Fruit fly (Drosophila melanogaster) whole organism, embryonic: ENCODE measurements around the gene Dcps.
A peak's percentile ranks its signal among the peaks of the same experiment; 100 is the strongest.

Experiments
- CG11398 ChIP-seq: fragments of 200-800 bp; sonication (Bioruptor generic); optimal IDR thresholded peaks from 2 replicates; lab custom pipeline; 2016; ENCODE audit warnings: missing biosample characterization, missing genetic modification characterization
- CG12071 ChIP-seq: fragments of 200-800 bp; sonication (Bioruptor generic); optimal IDR thresholded peaks from 3 replicates; lab custom pipeline; 2018; ENCODE audit warnings: missing biosample characterization, mild to moderate bottlenecking, missing genetic modification characterization
- CG13123 ChIP-seq: fragments of 200-800 bp; sonication (Bioruptor generic); optimal IDR thresholded peaks from 2 replicates; lab custom pipeline; 2016; ENCODE audit warnings: missing biosample characterization, missing genetic modification characterization
- CG13775 ChIP-seq: fragments of 200-800 bp; sonication (Bioruptor generic); optimal IDR thresholded peaks from 3 replicates; lab custom pipeline; 2017; ENCODE audit warnings: missing biosample characterization, mild to moderate bottlenecking, missing genetic modification characterization
- CG14050 ChIP-seq: fragments of 200-800 bp; sonication (Bioruptor generic); IDR thresholded peaks from 3 replicates; pipeline ENCODE4 v1.3.6; 2022; ENCODE audit warnings: missing biosample characterization, missing genetic modification characterization
- CG15696 ChIP-seq: fragments of 200-800 bp; sonication (Bioruptor generic); optimal IDR thresholded peaks from 2 replicates; lab custom pipeline; 2019; ENCODE audit warnings: missing biosample characterization, mild to moderate bottlenecking, missing genetic modification characterization, moderate library complexity
- CG18011 ChIP-seq: fragments of 200-800 bp; sonication (Bioruptor generic); optimal IDR thresholded peaks from 2 replicates; lab custom pipeline; 2017; ENCODE audit warnings: missing biosample characterization, missing genetic modification characterization, mild to moderate bottlenecking, moderate library complexity, missing genotype
- CG2875 ChIP-seq: fragments of 200-800 bp; sonication (Bioruptor generic); optimal IDR thresholded peaks from 2 replicates; lab custom pipeline; 2017; ENCODE audit warnings: missing biosample characterization, mild to moderate bottlenecking, missing genetic modification characterization, missing genetic modification reagents
- CG31441 ChIP-seq: fragments of 200-800 bp; sonication (Bioruptor generic); IDR thresholded peaks from 2 replicates; pipeline ENCODE4 v1.3.6; 2022; ENCODE audit warnings: missing biosample characterization, missing genetic modification characterization
- CG33213 ChIP-seq: fragments of 200-800 bp; sonication (Bioruptor generic); optimal IDR thresholded peaks from 3 replicates; lab custom pipeline; 2016; ENCODE audit warnings: missing biosample characterization, missing genetic modification characterization
- CG42726 ChIP-seq: fragments of 200-800 bp; sonication (Bioruptor generic); IDR thresholded peaks from 2 replicates; pipeline ENCODE4 v1.3.6; 2022; ENCODE audit warnings: missing biosample characterization, missing genetic modification characterization; ENCODE audit not compliant: partially characterized antibody
- CG6791 ChIP-seq: fragments of 200-800 bp; sonication (Bioruptor generic); IDR thresholded peaks from 3 replicates; pipeline ENCODE4 v1.3.6; 2022; ENCODE audit warnings: missing biosample characterization, missing genetic modification characterization; ENCODE audit not compliant: partially characterized antibody
- CG6854 ChIP-seq: fragments of 200-800 bp; sonication (Bioruptor generic); optimal IDR thresholded peaks from 3 replicates; lab custom pipeline; 2017; ENCODE audit warnings: missing biosample characterization, mild to moderate bottlenecking, missing genetic modification characterization
- CG7372 ChIP-seq: fragments of 200-800 bp; sonication (Bioruptor generic); IDR thresholded peaks from 2 replicates; pipeline ENCODE4 v1.3.6; 2022; ENCODE audit warnings: missing biosample characterization, missing genetic modification characterization
- CG7786 ChIP-seq: fragments of 200-800 bp; sonication (Bioruptor generic); optimal IDR thresholded peaks from 2 replicates; lab custom pipeline; 2016; ENCODE audit warnings: missing biosample characterization, missing genetic modification characterization
- CG8359 ChIP-seq: fragments of 200-800 bp; sonication (Bioruptor generic); optimal IDR thresholded peaks from 2 replicates; lab custom pipeline; 2017; ENCODE audit warnings: missing biosample characterization, mild to moderate bottlenecking, missing genetic modification characterization, borderline replicate concordance
- CG9876 ChIP-seq: fragments of 200-800 bp; sonication (Bioruptor generic); optimal IDR thresholded peaks from 2 replicates; lab custom pipeline; 2016; ENCODE audit warnings: missing biosample characterization, missing genetic modification characterization
- Dip3 ChIP-seq: fragments of 200-800 bp; sonication (Bioruptor generic); optimal IDR thresholded peaks from 3 replicates; lab custom pipeline; 2016; ENCODE audit warnings: missing biosample characterization, missing genetic modification characterization
- Doc3 ChIP-seq: fragments of 200-800 bp; sonication (Bioruptor generic); IDR thresholded peaks from 3 replicates; pipeline ENCODE4 v1.3.6; 2022; ENCODE audit warnings: missing biosample characterization, missing genetic modification characterization; ENCODE audit not compliant: partially characterized antibody
- E2f1 ChIP-seq: fragments of 200-800 bp; sonication (Bioruptor generic); IDR thresholded peaks from 2 replicates; pipeline ENCODE4 v1.3.6; 2022; ENCODE audit warnings: missing biosample characterization, missing genetic modification characterization
- ERR ChIP-seq: fragments of 200-800 bp; sonication (Bioruptor generic); optimal IDR thresholded peaks from 2 replicates; lab custom pipeline; 2016; ENCODE audit warnings: missing biosample characterization, missing genetic modification characterization
- HLH54F ChIP-seq: fragments of 200-800 bp; sonication (Bioruptor generic); optimal IDR thresholded peaks from 3 replicates; lab custom pipeline; 2016; ENCODE audit warnings: missing biosample characterization, missing genetic modification characterization
- Hmx ChIP-seq: fragments of 200-800 bp; sonication (Bioruptor generic); optimal IDR thresholded peaks from 2 replicates; lab custom pipeline; 2016; ENCODE audit warnings: missing biosample characterization, missing genetic modification characterization
- Hsf ChIP-seq: fragments of 200-800 bp; sonication (Bioruptor generic); optimal IDR thresholded peaks from 3 replicates; lab custom pipeline; 2016; ENCODE audit warnings: missing biosample characterization, missing genetic modification characterization
- Max ChIP-seq: fragments of 200-800 bp; sonication (Bioruptor generic); optimal IDR thresholded peaks from 2 replicates; lab custom pipeline; 2016; ENCODE audit warnings: missing biosample characterization, mild to moderate bottlenecking, missing genetic modification characterization
- chif ChIP-seq, 2 experiments: fragments of 200-800 bp; sonication (Bioruptor generic); optimal IDR thresholded peaks; 3 replicates each; lab custom pipeline; 2016; ENCODE audit warnings: missing biosample characterization in 2 of 2, missing genetic modification characterization in 2 of 2
- dpn ChIP-seq, 2 experiments: fragments of 200-800 bp; sonication (Bioruptor generic); optimal IDR thresholded peaks; 3 replicates each; lab custom pipeline; 2016; ENCODE audit warnings: missing biosample characterization in 2 of 2, missing genetic modification characterization in 2 of 2
- gt ChIP-seq: fragments of 200-800 bp; sonication (Bioruptor generic); IDR thresholded peaks from 2 replicates; pipeline ENCODE4 v1.3.6; 2022; ENCODE audit warnings: missing biosample characterization, missing genetic modification characterization
- inv ChIP-seq: fragments of 200-800 bp; sonication (Bioruptor generic); IDR thresholded peaks from 2 replicates; pipeline ENCODE4 v1.3.6; 2022; ENCODE audit warnings: missing biosample characterization, missing genetic modification characterization; ENCODE audit not compliant: partially characterized antibody
- kay ChIP-seq: fragments of 200-800 bp; sonication (Bioruptor generic); optimal IDR thresholded peaks from 2 replicates; lab custom pipeline; 2016; ENCODE audit warnings: missing biosample characterization, missing genetic modification characterization
- mirr ChIP-seq: fragments of 200-800 bp; sonication (Bioruptor generic); optimal IDR thresholded peaks from 3 replicates; lab custom pipeline; 2018; ENCODE audit warnings: missing biosample characterization, mild to moderate bottlenecking, missing genetic modification characterization
- odd ChIP-seq: fragments of 200-800 bp; sonication (Bioruptor generic); optimal IDR thresholded peaks from 2 replicates; lab custom pipeline; 2017; ENCODE audit warnings: missing biosample characterization, mild to moderate bottlenecking, missing genetic modification characterization
- pb ChIP-seq: fragments of 200-800 bp; sonication (Bioruptor generic); optimal IDR thresholded peaks from 3 replicates; lab custom pipeline; 2016; ENCODE audit warnings: missing biosample characterization, missing genetic modification characterization
- phol ChIP-seq: fragments of 200-800 bp; sonication (Bioruptor generic); optimal IDR thresholded peaks from 3 replicates; lab custom pipeline; 2018; ENCODE audit warnings: missing biosample characterization, mild to moderate bottlenecking, missing genetic modification characterization, moderate library complexity
- scrt ChIP-seq: fragments of 200-800 bp; sonication (Bioruptor generic); optimal IDR thresholded peaks from 2 replicates; lab custom pipeline; 2018; ENCODE audit warnings: missing biosample characterization, mild to moderate bottlenecking, missing genetic modification characterization, moderate library complexity
- seq ChIP-seq: fragments of 200-800 bp; sonication (Bioruptor generic); IDR thresholded peaks from 2 replicates; pipeline ENCODE4 v1.3.6; 2022; ENCODE audit warnings: missing biosample characterization, missing genetic modification characterization
- tap ChIP-seq: fragments of 200-800 bp; optimal IDR thresholded peaks from 3 replicates; lab custom pipeline; 2019; ENCODE audit warnings: missing biosample characterization, mild to moderate bottlenecking, missing genetic modification characterization, moderate library complexity
- trem ChIP-seq: fragments of 200-800 bp; optimal IDR thresholded peaks from 3 replicates; lab custom pipeline; 2019; ENCODE audit warnings: missing biosample characterization, mild to moderate bottlenecking, missing genetic modification characterization, moderate library complexity

Gene Dcps

DNA sequence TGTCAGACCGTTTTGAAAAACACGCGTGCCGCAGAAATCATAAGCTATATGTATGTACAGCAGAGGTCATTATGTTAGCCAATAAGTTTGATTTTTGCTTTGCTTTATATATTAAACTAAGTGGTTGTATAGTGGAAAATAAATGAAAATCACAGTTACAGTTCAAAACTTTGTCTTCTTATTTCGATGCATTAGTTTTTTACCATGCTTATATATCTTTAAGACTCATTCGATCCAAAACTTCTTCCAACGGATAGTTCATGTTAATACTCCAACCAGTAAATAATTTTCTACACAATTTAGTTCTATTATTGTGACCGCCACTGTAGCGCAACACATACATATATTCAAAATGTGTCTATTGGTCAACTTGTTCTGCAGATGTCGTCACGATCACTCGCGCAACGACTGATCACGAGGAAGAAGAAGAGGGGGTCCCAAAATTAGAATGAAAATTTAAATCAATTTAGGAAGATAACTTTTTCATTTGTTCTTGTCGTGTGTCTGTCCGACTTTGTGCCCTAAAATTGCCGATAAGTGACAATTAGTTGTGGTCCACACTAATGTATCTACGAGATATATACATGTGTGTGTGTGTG is 49.0 kb downstream of the Dcps start (continued):
- peak; percentile 8 for TF ChIP-seq HLH54F (GFP tag; lab: Kevin White, UChicago)
- TF ChIP-seq scrt = no peak
- TF ChIP-seq tap = no peak
- TF ChIP-seq dpn (GFP tag; optimal IDR thresholded peaks at IDR 0.05; lab: Kevin White, UChicago) = peak; percentile 54 to 55
- no peak for TF ChIP-seq CG13123
- peak; percentile 73 for TF ChIP-seq trem (tag; lab: Kevin White, UChicago)
- peak; percentile 38; the same call in 1 of the 2 replicates for TF ChIP-seq gt (GFP tag; lab: Robert Waterston, UW)
- TF ChIP-seq seq (GFP tag; lab: Robert Waterston, UW) = no peak
- TF ChIP-seq CG7372 (GFP tag; lab: Robert Waterston, UW) = 0 out of 2 replicates have a peak, but pooled peaks have one; percentile 22
- peak; percentile 37 for TF ChIP-seq CG15696 (tag; lab: Kevin White, UChicago)
- TF ChIP-seq E2f1 = peak; percentile 29; the same call in 1 of the 2 replicates
- peak; percentile 80 for TF ChIP-seq phol
- peak; percentile 16 for TF ChIP-seq Dip3 (GFP tag; lab: Kevin White, UChicago)
- no peak for TF ChIP-seq kay
- TF ChIP-seq ERR = no peak
- peak; percentile 5 for TF ChIP-seq CG7786 (GFP tag; lab: Kevin White, UChicago)
- TF ChIP-seq CG6791 (GFP tag; lab: Robert Waterston, UW) = no peak
- peak; percentile 58 for TF ChIP-seq CG13775 (GFP tag; lab: Kevin White, UChicago)
- peak; percentile 54 for TF ChIP-seq Hsf (GFP tag; lab: Kevin White, UChicago)
- no peak for TF ChIP-seq CG42726 (GFP tag; lab: Robert Waterston, UW)
- TF ChIP-seq CG18011 = peak; percentile 23
- TF ChIP-seq chif (GFP tag; optimal IDR thresholded peaks at IDR 0.05; lab: Kevin White, UChicago) = peak; percentile 43 to 56
- no peak for TF ChIP-seq CG12071 (GFP tag; lab: Kevin White, UChicago)
- TF ChIP-seq inv = no peak
- no peak for TF ChIP-seq CG14050
- peak; percentile 43 for TF ChIP-seq CG2875
- peak; percentile 40 for TF ChIP-seq mirr (GFP tag; lab: Kevin White, UChicago)
- peak; percentile 8 for TF ChIP-seq CG11398
- peak; percentile 82 for TF ChIP-seq CG31441 (GFP tag; lab: Robert Waterston, UW)
- no peak for TF ChIP-seq CG9876 (GFP tag; lab: Kevin White, UChicago)
- no peak for TF ChIP-seq CG6854 (GFP tag; lab: Kevin White, UChicago)
- peak; percentile 42 for TF ChIP-seq Max (GFP tag; lab: Kevin White, UChicago)

DNA sequence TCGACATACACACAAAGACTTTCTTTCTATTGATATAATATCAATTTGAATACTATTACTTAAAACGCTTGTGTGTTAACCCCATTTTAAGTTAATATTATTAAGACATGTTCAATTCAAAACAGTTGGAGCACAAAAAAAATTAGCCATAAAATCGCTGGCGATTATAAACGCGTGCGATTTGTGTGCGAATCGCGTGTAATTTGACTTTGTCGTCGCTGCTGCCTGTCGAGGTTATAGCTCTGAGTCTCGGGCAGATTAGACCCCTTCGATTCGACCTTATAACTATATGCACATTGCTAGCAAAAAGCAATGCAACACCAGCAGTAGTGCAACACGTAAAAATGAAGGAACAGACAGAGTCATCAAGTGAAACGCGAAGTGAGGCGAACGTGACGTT is 49.6 kb downstream of the Dcps start:
- no peak for TF ChIP-seq Doc3 (GFP tag; lab: Robert Waterston, UW)
- no peak for TF ChIP-seq CG33213 (GFP tag; lab: Kevin White, UChicago)
- no peak for TF ChIP-seq odd (GFP tag; lab: Kevin White, UChicago)
- peak; percentile 99 for TF ChIP-seq CG8359
- TF ChIP-seq Hmx (GFP tag; lab: Kevin White, UChicago) = no peak
- TF ChIP-seq pb = no peak
